Worm (Caenorhabditis elegans): ENCODE results near the gene ZC416.2.

- TF ChIP-seq blmp-1 (tag; optimal IDR thresholded peaks at IDR 0.05) (no peak), elt-1 (tag; optimal IDR thresholded peaks at IDR 0.05; ENCODE audit: borderline replicate concordance, insufficient read depth) (no peak), nhr-28 (tag; optimal IDR thresholded peaks at IDR 0.05) (no peak), nhr-12 (tag; optimal IDR thresholded peaks at IDR 0.05) (no peak), snpc-4 (tag; optimal IDR thresholded peaks at IDR 0.05) (no peak), nhr-237 (tag; optimal IDR thresholded peaks at IDR 0.05) (no peak), mep-1 (tag; optimal IDR thresholded peaks at IDR 0.05) (no peak)
These were observed 11.5 kb upstream of the ZC416.2 start for ce11 chrIV:3621805-3622355.
